Worm (Caenorhabditis elegans) whole organism, late embryonic: ENCODE results near the gene F49E12.8.

Experiments
- fax-1 ChIP-seq: sonication (generic microtip); optimal IDR thresholded peaks from 2 replicates; lab custom pipeline; 2016; ENCODE audit warnings: missing genotype, missing genetic modification characterization, missing compliant biosample characterization
- gmeb-2 ChIP-seq: sonication (generic microtip); optimal IDR thresholded peaks from 2 replicates; lab custom pipeline; 2016; ENCODE audit warnings: missing genetic modification characterization, inconsistent platforms, missing compliant biosample characterization
- nhr-11 ChIP-seq: fragments of 150-350 bp; optimal IDR thresholded peaks from 2 replicates; lab custom pipeline; 2014; ENCODE audit warnings: missing biosample characterization, missing genetic modification characterization
- pqm-1 ChIP-seq: sonication (generic microtip); optimal IDR thresholded peaks from 2 replicates; lab custom pipeline; 2016; ENCODE audit warnings: missing genetic modification characterization, missing compliant biosample characterization
- rnt-1 ChIP-seq: sonication (generic microtip); optimal IDR thresholded peaks from 2 replicates; lab custom pipeline; 2016; ENCODE audit warnings: missing genetic modification characterization, missing compliant biosample characterization

DNA sequence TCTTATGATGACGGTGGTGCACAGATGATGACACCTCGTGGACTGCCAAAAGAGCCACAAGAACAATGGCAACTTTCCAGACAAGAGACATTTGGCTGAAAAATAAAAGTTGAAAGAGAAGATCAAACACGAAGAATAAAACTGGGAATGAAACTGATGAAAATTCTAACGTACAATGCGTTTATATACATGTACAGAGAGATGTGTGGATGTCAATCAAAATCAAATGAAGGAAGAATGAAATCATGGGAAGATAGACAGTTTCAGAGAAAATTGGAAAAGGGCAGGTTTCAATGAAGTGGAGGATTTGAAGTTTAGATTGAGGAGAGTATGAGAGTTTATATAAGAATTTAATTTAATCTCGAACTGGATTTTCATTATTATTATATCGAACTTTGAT, 5.0 kb upstream of the F49E12.8 start, which contains the start of gene dod-23:
- TF ChIP-seq pqm-1 (no peak), rnt-1 (no peak), gmeb-2 (tag; lab: Kevin White, UChicago) (no peak), nhr-11 (no peak), fax-1 (tag; lab: Kevin White, UChicago) (no peak)
